Worm (Caenorhabditis elegans): ENCODE data around the gene cutl-4.
A peak's percentile ranks its signal among the peaks of the same experiment; 100 is the strongest.

Gene cutl-4

DNA sequence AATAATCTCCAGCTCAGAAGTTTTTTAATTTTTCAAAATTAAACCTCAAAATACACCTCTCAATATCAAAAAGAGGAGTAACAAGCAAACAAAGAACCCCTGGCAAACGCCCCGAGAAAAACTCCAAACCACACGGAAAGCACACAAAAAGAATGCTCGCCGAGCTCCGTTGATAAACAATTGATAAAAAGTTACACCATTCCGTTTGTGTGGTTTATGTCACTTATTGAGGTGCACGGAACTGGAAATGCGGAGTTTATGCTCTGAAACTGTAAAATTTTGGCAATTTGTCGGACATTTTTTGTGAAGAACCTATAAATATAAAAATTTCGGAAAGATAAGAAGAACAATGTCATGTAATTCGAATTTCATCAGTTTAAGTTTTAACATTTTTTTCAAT lies 12.6 kb upstream of the cutl-4 start (continued):
- TF ChIP-seq ctbp-1 (GFP tag; IDR thresholded peaks at IDR 0.05) = no peak
- no peak for TF ChIP-seq F10B5.3 (tag; optimal IDR thresholded peaks at IDR 0.05)
- TF ChIP-seq dmd-6 (GFP tag; IDR thresholded peaks at IDR 0.05) = peak; percentile 84
- TF ChIP-seq mxl-2 (GFP tag; conservative IDR thresholded peaks at IDR 0.05) = no peak
- no peak for TF ChIP-seq lin-1 (GFP tag; IDR thresholded peaks at IDR 0.05)
- TF ChIP-seq D1046.2 (GFP tag; IDR thresholded peaks at IDR 0.05) = no peak
- no peak for TF ChIP-seq ceh-62 (tag; optimal IDR thresholded peaks at IDR 0.05)
- TF ChIP-seq ceh-82 (tag; optimal IDR thresholded peaks at IDR 0.05) = no peak
- no peak for TF ChIP-seq lsy-2 (tag; optimal IDR thresholded peaks at IDR 0.05)
- no peak for TF ChIP-seq ama-1 (optimal IDR thresholded peaks at IDR 0.05)
- no peak for TF ChIP-seq jun-1 (tag; optimal IDR thresholded peaks at IDR 0.05)
- TF ChIP-seq F49E8.2 (tag; optimal IDR thresholded peaks at IDR 0.05; ENCODE audit: borderline replicate concordance) = no peak
- no peak for TF ChIP-seq madf-9 (GFP tag; conservative IDR thresholded peaks at IDR 0.05)
- no peak for TF ChIP-seq lim-7 (GFP tag; IDR thresholded peaks at IDR 0.05)
- TF ChIP-seq zag-1 (tag; optimal IDR thresholded peaks at IDR 0.05) = no peak
- TF ChIP-seq nhr-77 (tag; optimal IDR thresholded peaks at IDR 0.05) = peak; percentile 41
- no peak for TF ChIP-seq lin-38 (GFP tag; IDR thresholded peaks at IDR 0.05)
- TF ChIP-seq php-3 (GFP tag; IDR thresholded peaks at IDR 0.05) = 0 out of 2 replicates have a peak, but pooled peaks have one; percentile 49
- TF ChIP-seq lin-29 (GFP tag; IDR thresholded peaks at IDR 0.05) = no peak
- no peak for TF ChIP-seq mes-2 (tag; optimal IDR thresholded peaks at IDR 0.05; ENCODE audit: poor library complexity, severe bottlenecking)
- TF ChIP-seq skn-1 (tag; optimal IDR thresholded peaks at IDR 0.05) = no peak
- no peak for TF ChIP-seq ZK337.2 (GFP tag; IDR thresholded peaks at IDR 0.05)
- peak; percentile 37 for TF ChIP-seq nhr-102 (tag; optimal IDR thresholded peaks at IDR 0.05)
- TF ChIP-seq mdt-29 (GFP tag; IDR thresholded peaks at IDR 0.05) = no peak
- no peak for TF ChIP-seq hlh-30 (tag; optimal IDR thresholded peaks at IDR 0.05; ENCODE audit: insufficient read depth)
- TF ChIP-seq ceh-20 (GFP tag; IDR thresholded peaks at IDR 0.05) = 0 out of 2 replicates have a peak, but pooled peaks have one; percentile 36
- TF ChIP-seq nhr-111 (GFP tag; optimal IDR thresholded peaks at IDR 0.05) = no peak
- TF ChIP-seq gei-8 (GFP tag; optimal IDR thresholded peaks at IDR 0.05) = no peak
- TF ChIP-seq cey-2 (tag; optimal IDR thresholded peaks at IDR 0.05; ENCODE audit: borderline replicate concordance, insufficient read depth) = no peak
- no peak for TF ChIP-seq Y48G9A.11 (GFP tag; IDR thresholded peaks at IDR 0.05)
- no peak for TF ChIP-seq mxl-3 (GFP tag; optimal IDR thresholded peaks at IDR 0.05)
- TF ChIP-seq spr-3 (GFP tag; optimal IDR thresholded peaks at IDR 0.05) = no peak

DNA sequence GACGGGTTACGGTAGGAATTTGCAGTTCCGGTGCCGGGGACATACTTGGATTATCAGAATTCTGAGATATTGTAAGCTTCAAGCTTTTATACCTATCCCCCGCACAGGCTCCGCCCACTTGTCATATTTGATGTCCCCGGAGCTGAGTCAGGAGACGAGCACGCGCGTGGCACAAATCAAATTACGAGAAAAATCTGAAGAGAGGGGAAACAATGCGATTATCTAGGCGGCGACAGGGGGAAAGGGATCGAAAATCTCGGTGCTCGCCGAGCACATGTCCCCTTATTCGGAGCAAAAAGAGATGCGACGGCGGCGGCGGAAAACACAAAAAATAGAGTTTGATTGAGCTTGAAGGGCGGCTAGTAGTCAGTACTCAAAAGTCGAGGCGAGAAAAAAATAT lies 9.5 kb upstream of the cutl-4 start, which contains the start of gene R12G8.1:
Gene R12G8.1, minus strand, starts transcription at position 63 of the 400 bp plus-strand sequence.
- TF ChIP-seq fkh-10 (GFP tag; optimal IDR thresholded peaks at IDR 0.05) (peak; percentile 88), ceh-32 (tag; optimal IDR thresholded peaks at IDR 0.05; ENCODE audit: poor library complexity) (peak; percentile 26), set-16 (GFP tag; IDR thresholded peaks at IDR 0.05) (peak; percentile 49), attf-4 (tag; optimal IDR thresholded peaks at IDR 0.05) (no peak), ces-1 (GFP tag; optimal IDR thresholded peaks at IDR 0.05) (peak; percentile 86), rbr-2 (tag; optimal IDR thresholded peaks at IDR 0.05) (peak; percentile 17), unc-39 (tag; optimal IDR thresholded peaks at IDR 0.05) (no peak), ctbp-1 (GFP tag; IDR thresholded peaks at IDR 0.05) (peak; percentile 70)

DNA sequence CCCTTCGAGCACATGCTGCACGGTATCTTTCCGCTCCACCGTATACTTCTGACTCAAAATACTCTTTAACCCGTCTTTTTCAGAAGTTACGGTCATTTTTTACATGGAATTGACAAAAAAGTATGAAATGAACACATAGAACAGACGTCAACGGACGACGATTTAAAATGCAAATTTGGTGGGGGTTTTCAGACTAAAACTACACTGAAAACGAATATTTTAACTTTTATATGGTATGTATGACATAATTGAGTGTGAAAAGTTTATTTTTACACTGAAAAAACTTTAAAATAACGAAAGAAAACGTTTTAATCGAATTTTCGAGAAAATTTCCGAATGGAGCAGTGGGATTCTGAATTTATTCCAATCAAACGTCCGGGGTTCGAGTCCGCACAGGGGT lies 7.3 kb upstream of the cutl-4 start, which contains the start of gene twk-36:
Gene twk-36, minus strand, starts transcription at position 101 of the 400 bp plus-strand sequence.
- TF ChIP-seq lim-7 (GFP tag; IDR thresholded peaks at IDR 0.05) = no peak
- TF ChIP-seq vab-7 (GFP tag; IDR thresholded peaks at IDR 0.05) = no peak
- no peak for TF ChIP-seq nhr-25 (tag; optimal IDR thresholded peaks at IDR 0.05; ENCODE audit: borderline replicate concordance, insufficient read depth)
- TF ChIP-seq ceh-62 (tag; optimal IDR thresholded peaks at IDR 0.05) = no peak
- TF ChIP-seq nhr-48 (tag; optimal IDR thresholded peaks at IDR 0.05) = no peak
- no peak for TF ChIP-seq tra-1 (GFP tag; IDR thresholded peaks at IDR 0.05)
- TF ChIP-seq spr-3 (GFP tag; optimal IDR thresholded peaks at IDR 0.05) = no peak
- no peak for TF ChIP-seq nhr-10 (tag; optimal IDR thresholded peaks at IDR 0.05)
- no peak for TF ChIP-seq F49E8.2 (tag; optimal IDR thresholded peaks at IDR 0.05; ENCODE audit: borderline replicate concordance)
- TF ChIP-seq egl-27 (tag; optimal IDR thresholded peaks at IDR 0.05) = no peak
- no peak for TF ChIP-seq nhr-76 (tag; optimal IDR thresholded peaks at IDR 0.05)
- TF ChIP-seq hlh-30 (tag; optimal IDR thresholded peaks at IDR 0.05; ENCODE audit: insufficient read depth) = no peak
- TF ChIP-seq mdt-29 (GFP tag; IDR thresholded peaks at IDR 0.05) = no peak
- no peak for TF ChIP-seq F10B5.3 (tag; optimal IDR thresholded peaks at IDR 0.05)
- no peak for TF ChIP-seq nhr-77 (tag; optimal IDR thresholded peaks at IDR 0.05)
- no peak for TF ChIP-seq ztf-11 (tag; optimal IDR thresholded peaks at IDR 0.05)
- no peak for TF ChIP-seq fos-1 (tag; optimal IDR thresholded peaks at IDR 0.05)

Data from whole organism, L4 larva.